Fruit fly (Drosophila melanogaster) whole organism, adult: ENCODE data around the gene Hr96.

Experiments used
- CG11617 ChIP-seq: fragments of 200-800 bp; sonication (Bioruptor generic); optimal IDR thresholded peaks from 2 replicates; lab custom pipeline; 2017; ENCODE audit warnings: mild to moderate bottlenecking, missing biosample characterization, missing genetic modification reagents, missing genetic modification characterization
- CG12768 ChIP-seq: fragments of 200-800 bp; sonication (Bioruptor generic); optimal IDR thresholded peaks from 2 replicates; lab custom pipeline; 2017; ENCODE audit warnings: missing biosample characterization, missing genetic modification characterization, mild to moderate bottlenecking, moderate library complexity, missing genetic modification reagents
- CG14711 ChIP-seq: fragments of 200-800 bp; sonication (Bioruptor generic); optimal IDR thresholded peaks from 2 replicates; lab custom pipeline; 2018; ENCODE audit warnings: missing biosample characterization, mild to moderate bottlenecking, missing genetic modification characterization, moderate library complexity
- CG1620 ChIP-seq: fragments of 200-800 bp; sonication (Bioruptor generic); optimal IDR thresholded peaks from 2 replicates; lab custom pipeline; 2016; ENCODE audit warnings: missing biosample characterization, missing genetic modification characterization
- CG7101 ChIP-seq: fragments of 200-800 bp; sonication (Bioruptor generic); optimal IDR thresholded peaks from 2 replicates; lab custom pipeline; 2018; ENCODE audit warnings: missing biosample characterization, mild to moderate bottlenecking, missing genetic modification characterization, moderate library complexity
- Clk ChIP-seq: fragments of 200-800 bp; sonication (Bioruptor generic); optimal IDR thresholded peaks from 2 replicates; lab custom pipeline; 2017; ENCODE audit warnings: missing biosample characterization, missing genetic modification characterization
- bab1 ChIP-seq: fragments of 200-800 bp; sonication (Bioruptor generic); optimal IDR thresholded peaks from 3 replicates; lab custom pipeline; 2019; ENCODE audit warnings: missing biosample characterization, mild to moderate bottlenecking, missing genetic modification characterization, moderate library complexity
- cic ChIP-seq: fragments of 200-800 bp; sonication (Bioruptor generic); optimal IDR thresholded peaks from 2 replicates; lab custom pipeline; 2017; ENCODE audit warnings: missing biosample characterization, mild to moderate bottlenecking, missing genetic modification characterization, moderate library complexity
- ovo ChIP-seq: fragments of 200-800 bp; sonication (Bioruptor generic); optimal IDR thresholded peaks from 2 replicates; lab custom pipeline; 2016; ENCODE audit warnings: missing biosample characterization, missing genetic modification characterization
- pad ChIP-seq: fragments of 200-800 bp; sonication (Bioruptor generic); optimal IDR thresholded peaks from 3 replicates; lab custom pipeline; 2017; ENCODE audit warnings: missing biosample characterization, missing genetic modification characterization, mild to moderate bottlenecking, moderate library complexity, missing genetic modification reagents
- tj ChIP-seq: fragments of 200-800 bp; sonication (Bioruptor generic); optimal IDR thresholded peaks from 3 replicates; lab custom pipeline; 2017; ENCODE audit warnings: missing biosample characterization, mild to moderate bottlenecking, missing genetic modification characterization, moderate library complexity
- toe ChIP-seq: fragments of 200-800 bp; sonication (Bioruptor generic); optimal IDR thresholded peaks from 2 replicates; lab custom pipeline; 2016; ENCODE audit warnings: missing biosample characterization, missing genetic modification characterization

- no peak for TF ChIP-seq CG11617 (GFP tag; lab: Kevin White, UChicago)
- no peak for TF ChIP-seq toe (GFP tag; lab: Kevin White, UChicago)
- no peak for TF ChIP-seq CG14711 (tag; lab: Kevin White, UChicago)
- no peak for TF ChIP-seq CG7101 (tag; lab: Kevin White, UChicago)
- no peak for TF ChIP-seq CG1620 (GFP tag; lab: Kevin White, UChicago)
- TF ChIP-seq bab1, result no peak
- TF ChIP-seq Clk (GFP tag; lab: Kevin White, UChicago), result no peak
- TF ChIP-seq tj (GFP tag; lab: Kevin White, UChicago), result no peak
- TF ChIP-seq pad (GFP tag; lab: Kevin White, UChicago), result no peak
- TF ChIP-seq ovo (GFP tag; lab: Kevin White, UChicago), result no peak
- TF ChIP-seq cic (GFP tag; lab: Kevin White, UChicago), result no peak
- no peak for TF ChIP-seq CG12768 (GFP tag; lab: Kevin White, UChicago)
Measured at dm6 chr3R:25078665-25079064, 53.6 kb downstream of the Hr96 start.
